Worm (Caenorhabditis elegans): Measurements from ENCODE around the gene F47D12.9.

DNA sequence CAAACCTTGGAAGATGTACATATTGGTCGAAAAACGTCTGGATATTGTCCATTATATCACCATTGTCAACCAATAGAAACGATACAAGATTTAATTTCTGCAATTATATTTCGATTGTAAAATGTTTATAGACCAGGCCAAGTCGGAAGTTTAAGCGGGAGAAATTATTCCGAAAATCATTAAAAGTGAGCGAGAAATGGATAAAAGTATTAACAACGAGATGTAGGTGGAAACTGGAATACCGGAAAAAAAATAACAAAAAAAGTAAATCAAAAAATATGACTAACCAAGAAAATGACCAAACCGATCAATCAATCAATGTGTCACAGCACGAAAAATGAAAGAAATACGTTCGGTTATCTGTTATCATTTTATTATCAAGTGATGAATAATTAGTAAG lies 16.0 kb downstream of the F47D12.9 start, which contains the start of gene F47D12.6:
- TF ChIP-seq nhr-237 (tag; optimal IDR thresholded peaks at IDR 0.05) = no peak
- TF ChIP-seq egl-27 (tag; optimal IDR thresholded peaks at IDR 0.05) = no peak
- TF ChIP-seq aly-2 (tag; optimal IDR thresholded peaks at IDR 0.05) = no peak
- no peak for TF ChIP-seq zag-1 (tag; optimal IDR thresholded peaks at IDR 0.05)
- TF ChIP-seq lin-39 (tag; optimal IDR thresholded peaks at IDR 0.05) = no peak

All from whole organism, L2 larva.